Worm (Caenorhabditis elegans) whole organism, L3 larva: ENCODE results near the gene Y53F4B.21.
A peak's percentile ranks its signal among the peaks of the same experiment; 100 is the strongest.

Experiments
- aly-2 ChIP-seq: fragments of 150-350 bp; optimal IDR thresholded peaks from 2 replicates; lab custom pipeline; 2014; ENCODE audit warnings: missing biosample characterization, missing genetic modification characterization
- fkh-10 ChIP-seq: sonication (generic microtip); optimal IDR thresholded peaks from 2 replicates; lab custom pipeline; 2017; ENCODE audit warnings: missing biosample characterization, missing genetic modification reagents, missing genetic modification characterization
- nfya-1 ChIP-seq: sonication (generic microtip); optimal IDR thresholded peaks from 2 replicates; lab custom pipeline; 2017; ENCODE audit warnings: missing genetic modification characterization, mild to moderate bottlenecking, missing compliant biosample characterization, antibody characterized with exemption, moderate library complexity; ENCODE audit not compliant: insufficient read depth
- nhr-12 ChIP-seq: fragments of 150-350 bp; optimal IDR thresholded peaks from 2 replicates; lab custom pipeline; 2014; ENCODE audit warnings: missing biosample characterization, missing genetic modification characterization
- nhr-237 ChIP-seq: fragments of 150-350 bp; optimal IDR thresholded peaks from 2 replicates; lab custom pipeline; 2014; ENCODE audit warnings: missing biosample characterization, missing genetic modification characterization
- nhr-25 ChIP-seq: sonication (generic microtip); optimal IDR thresholded peaks from 2 replicates; lab custom pipeline; 2017; ENCODE audit warnings: missing biosample characterization, missing genetic modification characterization
- nhr-28 ChIP-seq: fragments of 150-350 bp; optimal IDR thresholded peaks from 2 replicates; lab custom pipeline; 2014; ENCODE audit warnings: missing biosample characterization, missing genetic modification characterization
- snpc-4 ChIP-seq: fragments of 150-350 bp; optimal IDR thresholded peaks from 2 replicates; lab custom pipeline; 2014; ENCODE audit warnings: missing biosample characterization, missing genetic modification characterization
- unc-62 ChIP-seq: fragments of 150-350 bp; sonication (generic microtip); optimal IDR thresholded peaks from 4 replicates; lab custom pipeline; 2014; ENCODE audit warnings: missing biosample characterization, missing genetic modification reagents, missing genetic modification characterization
- ztf-11 ChIP-seq: fragments of 150-350 bp; optimal IDR thresholded peaks from 2 replicates; lab custom pipeline; 2014; ENCODE audit warnings: missing biosample characterization, missing genetic modification characterization

- TF ChIP-seq nhr-28 (tag; lab: Kevin White, UChicago) (no peak), nhr-25 (peak; percentile 38), unc-62 (no peak), aly-2 (tag; lab: Kevin White, UChicago) (no peak), nhr-237 (no peak), nhr-12 (tag; lab: Kevin White, UChicago) (no peak), snpc-4 (tag; lab: Kevin White, UChicago) (peak; percentile 52), nfya-1 (tag; lab: Kevin White, UChicago) (peak; percentile 60), ztf-11 (no peak), fkh-10 (GFP tag; lab: Kevin White, UChicago) (no peak)
These were observed 29.8 kb downstream of the Y53F4B.21 start, which contains the start of gene arp-1 for ce11 chrII:15119537-15120360.
